Worm (Caenorhabditis elegans) whole organism, L1 larva: ENCODE results near the gene str-4.
A peak's percentile ranks its signal among the peaks of the same experiment; 100 is the strongest.

Source experiments
- C16A3.4 ChIP-seq: fragments of 150-350 bp; optimal IDR thresholded peaks from 2 replicates; lab custom pipeline; 2014; ENCODE audit warnings: missing biosample characterization, missing genetic modification characterization
- aly-2 ChIP-seq: fragments of 150-350 bp; optimal IDR thresholded peaks from 2 replicates; lab custom pipeline; 2014; ENCODE audit warnings: missing biosample characterization, missing genetic modification characterization
- blmp-1 ChIP-seq: fragments of 150-350 bp; optimal IDR thresholded peaks from 2 replicates; lab custom pipeline; 2014; ENCODE audit warnings: missing biosample characterization, missing genetic modification characterization
- ceh-8 ChIP-seq: fragments of 200-800 bp; sonication (Bioruptor generic); optimal IDR thresholded peaks from 2 replicates; lab custom pipeline; 2018; ENCODE audit warnings: mild to moderate bottlenecking, missing genetic modification characterization, moderate library complexity, missing compliant biosample characterization
- ceh-82 ChIP-seq, 3 experiments: fragments of 150-350 bp in 1 of 3; sonication (generic microtip) in 2 of 3; optimal IDR thresholded peaks; 2 replicates each; lab custom pipeline; 2014 to 2017; ENCODE audit warnings: missing biosample characterization in 3 of 3, missing genetic modification characterization in 3 of 3
- ces-1 ChIP-seq: fragments of 150-350 bp; optimal IDR thresholded peaks from 2 replicates; lab custom pipeline; 2014; ENCODE audit warnings: missing biosample characterization, missing genetic modification reagents, missing genetic modification characterization
- dpl-1 ChIP-seq, 3 experiments: fragments of 150-350 bp in 2 of 3; sonication (generic microtip) in 1 of 3; optimal IDR thresholded peaks; 2 replicates each; lab custom pipeline; 2014 to 2017; ENCODE audit warnings: missing biosample characterization in 3 of 3, missing genetic modification characterization in 3 of 3, missing genetic modification reagents in 3 of 3
- efl-1 ChIP-seq, 4 experiments: fragments of 150-350 bp; optimal IDR thresholded peaks in 3 of 4; peaks in 1 of 4; 1 replicate in 1 of 4; 2 replicates in 3 of 4; lab custom pipeline; 2014; ENCODE audit warnings: missing biosample characterization in 2 of 4, missing genetic modification characterization in 2 of 4, missing genetic modification reagents in 2 of 4
- egl-13 ChIP-seq: sonication (generic microtip); optimal IDR thresholded peaks from 2 replicates; lab custom pipeline; 2016; ENCODE audit warnings: missing genotype, missing genetic modification reagents, missing genetic modification characterization, missing compliant biosample characterization
- elt-2 ChIP-seq: sonication (generic microtip); optimal IDR thresholded peaks from 2 replicates; lab custom pipeline; 2016; ENCODE audit warnings: missing genetic modification characterization, mild to moderate bottlenecking, inconsistent platforms, missing compliant biosample characterization, missing genetic modification reagents
- fkh-8 ChIP-seq: sonication (generic microtip); optimal IDR thresholded peaks from 2 replicates; lab custom pipeline; 2016; ENCODE audit warnings: mild to moderate bottlenecking, missing genetic modification characterization, missing compliant biosample characterization
- grh-1 ChIP-seq: fragments of 200-800 bp; sonication (Bioruptor generic); IDR thresholded peaks from 2 replicates; pipeline ENCODE4 v1.3.6; 2022; ENCODE audit warnings: missing genetic modification reagents, missing genetic modification characterization, missing compliant biosample characterization
- hlh-17 ChIP-seq: fragments of 200-800 bp; sonication (Bioruptor generic); optimal IDR thresholded peaks from 2 replicates; lab custom pipeline; 2018; ENCODE audit warnings: missing genetic modification characterization, mild to moderate bottlenecking, missing compliant biosample characterization, moderate library complexity, borderline replicate concordance
- hlh-4 ChIP-seq: sonication (generic microtip); optimal IDR thresholded peaks from 2 replicates; lab custom pipeline; 2016; ENCODE audit warnings: mild to moderate bottlenecking, missing genetic modification characterization, missing compliant biosample characterization
- irx-1 ChIP-seq: sonication (generic microtip); optimal IDR thresholded peaks from 2 replicates; lab custom pipeline; 2016; ENCODE audit warnings: missing genetic modification characterization, missing compliant biosample characterization
- isw-1 ChIP-seq: fragments of 200-800 bp; sonication (Bioruptor generic); IDR thresholded peaks from 2 replicates; pipeline ENCODE4 v1.3.6; 2022; ENCODE audit warnings: missing genetic modification characterization, missing compliant biosample characterization
- jun-1 ChIP-seq: fragments of 150-350 bp; optimal IDR thresholded peaks from 2 replicates; lab custom pipeline; 2014; ENCODE audit warnings: missing biosample characterization, missing genetic modification reagents, missing genetic modification characterization
- lin-14 ChIP-seq: fragments of 200-800 bp; sonication (Bioruptor generic); optimal IDR thresholded peaks from 2 replicates; lab custom pipeline; 2018; ENCODE audit warnings: mild to moderate bottlenecking, missing genetic modification characterization, moderate library complexity, missing compliant biosample characterization
- lin-35 ChIP-seq, 2 experiments: fragments of 150-350 bp; optimal IDR thresholded peaks; 2 replicates each; lab custom pipeline; 2014; ENCODE audit warnings: missing biosample characterization in 2 of 2, missing genetic modification characterization in 2 of 2, missing genetic modification reagents in 2 of 2
- lir-3 ChIP-seq: sonication (generic microtip); optimal IDR thresholded peaks from 2 replicates; lab custom pipeline; 2016; ENCODE audit warnings: mild to moderate bottlenecking, missing genetic modification characterization, moderate library complexity, missing compliant biosample characterization; ENCODE audit not compliant: poor library complexity
- mab-9 ChIP-seq: fragments of 200-800 bp; sonication (Bioruptor generic); IDR thresholded peaks from 2 replicates; pipeline ENCODE4 v1.3.6; 2022; ENCODE audit warnings: missing genetic modification reagents, missing genetic modification characterization, missing compliant biosample characterization
- mdl-1 ChIP-seq, 2 experiments: fragments of 150-350 bp; optimal IDR thresholded peaks; 2 replicates each; lab custom pipeline; 2014 to 2017; ENCODE audit warnings: missing biosample characterization in 2 of 2, missing genetic modification characterization in 2 of 2, inconsistent platforms in 1 of 2
- mep-1 ChIP-seq: fragments of 150-350 bp; optimal IDR thresholded peaks from 2 replicates; lab custom pipeline; 2014; ENCODE audit warnings: missing biosample characterization, missing genetic modification characterization
- nhr-19 ChIP-seq: fragments of 200-800 bp; sonication (Bioruptor generic); conservative IDR thresholded peaks from 2 replicates; pipeline ENCODE4 v1.3.6; 2022; ENCODE audit warnings: missing genetic modification characterization, missing compliant biosample characterization
- nhr-20 ChIP-seq: sonication (generic microtip); optimal IDR thresholded peaks from 2 replicates; lab custom pipeline; 2016; ENCODE audit warnings: mild to moderate bottlenecking, missing genetic modification characterization, missing compliant biosample characterization
- nhr-28 ChIP-seq: fragments of 150-350 bp; optimal IDR thresholded peaks from 2 replicates; lab custom pipeline; 2014; ENCODE audit warnings: missing biosample characterization, missing genetic modification characterization
- nhr-84 ChIP-seq: sonication (generic microtip); optimal IDR thresholded peaks from 2 replicates; lab custom pipeline; 2017; ENCODE audit warnings: missing biosample characterization, missing genetic modification characterization
- nhr-85 ChIP-seq: sonication (generic microtip); peaks from one replicate; lab custom pipeline; 2016; ENCODE audit warnings: missing genetic modification characterization, inconsistent platforms, missing compliant biosample characterization
- nhr-90 ChIP-seq: sonication (generic microtip); optimal IDR thresholded peaks from 2 replicates; lab custom pipeline; 2016; ENCODE audit warnings: mild to moderate bottlenecking, missing genetic modification characterization, missing compliant biosample characterization; ENCODE audit not compliant: poor library complexity
- pag-3 ChIP-seq: sonication (generic microtip); optimal IDR thresholded peaks from 2 replicates; lab custom pipeline; 2017; ENCODE audit warnings: missing genetic modification characterization, mild to moderate bottlenecking, missing compliant biosample characterization, antibody characterized with exemption, borderline replicate concordance; ENCODE audit not compliant: insufficient read depth
- pax-3 ChIP-seq: fragments of 200-800 bp; sonication (Bioruptor generic); optimal IDR thresholded peaks from 2 replicates; lab custom pipeline; 2018; ENCODE audit warnings: mild to moderate bottlenecking, missing genetic modification characterization, moderate library complexity, missing compliant biosample characterization
- rnt-1 ChIP-seq: sonication (generic microtip); optimal IDR thresholded peaks from 2 replicates; lab custom pipeline; 2016; ENCODE audit warnings: mild to moderate bottlenecking, missing genetic modification characterization, moderate library complexity, missing compliant biosample characterization
- skn-1 ChIP-seq: fragments of 150-350 bp; optimal IDR thresholded peaks from 2 replicates; lab custom pipeline; 2014; ENCODE audit warnings: missing biosample characterization, missing genetic modification characterization
- snpc-4 ChIP-seq: fragments of 150-350 bp; optimal IDR thresholded peaks from 2 replicates; lab custom pipeline; 2014; ENCODE audit warnings: missing biosample characterization, missing genetic modification characterization
- snu-23 ChIP-seq: sonication (generic microtip); optimal IDR thresholded peaks from 2 replicates; lab custom pipeline; 2016; ENCODE audit warnings: missing genetic modification characterization, missing compliant biosample characterization
- sptf-1 ChIP-seq: fragments of 150-350 bp; optimal IDR thresholded peaks from 2 replicates; lab custom pipeline; 2014; ENCODE audit warnings: missing biosample characterization, missing genetic modification characterization
- unc-30 ChIP-seq: sonication (generic microtip); optimal IDR thresholded peaks from 2 replicates; lab custom pipeline; 2017; ENCODE audit warnings: missing biosample characterization, missing genetic modification characterization
- unc-98 ChIP-seq: fragments of 200-800 bp; sonication (Bioruptor generic); IDR thresholded peaks from 2 replicates; pipeline ENCODE4 v1.3.6; 2022; ENCODE audit warnings: missing genetic modification characterization, missing compliant biosample characterization
- vab-15 ChIP-seq: sonication (generic microtip); optimal IDR thresholded peaks from 2 replicates; lab custom pipeline; 2017; ENCODE audit warnings: missing genotype, mild to moderate bottlenecking, missing genetic modification characterization, missing compliant biosample characterization

Gene str-4

DNA sequence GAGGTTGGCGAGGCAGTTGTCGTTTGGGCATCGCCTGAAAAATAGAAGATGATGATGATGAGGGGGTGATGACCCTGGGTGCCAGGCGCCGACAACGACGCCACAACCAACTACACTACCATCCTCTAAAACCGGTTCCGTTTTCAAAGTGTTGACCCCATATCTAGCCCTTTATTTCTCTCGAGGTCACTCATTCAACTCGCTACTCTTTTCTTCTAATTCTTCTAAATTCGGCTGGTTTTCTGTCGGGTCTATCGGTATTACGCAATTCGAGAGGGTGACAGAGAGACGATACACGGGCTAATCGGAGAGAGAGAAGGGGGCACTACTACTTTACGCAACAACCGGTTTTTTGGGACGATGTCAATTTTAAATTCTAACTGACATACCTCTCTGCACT lies 31.8 kb upstream of the str-4 start (continued):
- TF ChIP-seq unc-30 (tag; lab: Kevin White, UChicago) (no peak), isw-1 (no peak), pag-3 (tag; lab: Kevin White, UChicago) (no peak), hlh-17 (GFP tag; lab: Kevin White, UChicago) (no peak), lin-14 (GFP tag; lab: Kevin White, UChicago) (peak; percentile 96), snpc-4 (no peak), nhr-19 (peak; percentile 63), nhr-90 (tag; lab: Kevin White, UChicago) (peak; percentile 84), irx-1 (tag; lab: Kevin White, UChicago) (peak; percentile 62), snu-23 (peak; percentile 92), lin-35 (GFP tag; optimal IDR thresholded peaks at IDR 0.05; lab: Kevin White, UChicago) (peak; percentile 21 to 69), mep-1 (tag; lab: Kevin White, UChicago) (peak; percentile 81), nhr-84 (no peak), unc-98 (GFP tag; lab: Robert Waterston, UW) (no peak), skn-1 (tag; lab: Kevin White, UChicago) (peak; percentile 5), ceh-82 (tag; optimal IDR thresholded peaks at IDR 0.05; lab: Kevin White, UChicago) (peak in 2 of 3 experiments; percentile 24 to 26), hlh-4 (tag; lab: Kevin White, UChicago) (no peak)

DNA sequence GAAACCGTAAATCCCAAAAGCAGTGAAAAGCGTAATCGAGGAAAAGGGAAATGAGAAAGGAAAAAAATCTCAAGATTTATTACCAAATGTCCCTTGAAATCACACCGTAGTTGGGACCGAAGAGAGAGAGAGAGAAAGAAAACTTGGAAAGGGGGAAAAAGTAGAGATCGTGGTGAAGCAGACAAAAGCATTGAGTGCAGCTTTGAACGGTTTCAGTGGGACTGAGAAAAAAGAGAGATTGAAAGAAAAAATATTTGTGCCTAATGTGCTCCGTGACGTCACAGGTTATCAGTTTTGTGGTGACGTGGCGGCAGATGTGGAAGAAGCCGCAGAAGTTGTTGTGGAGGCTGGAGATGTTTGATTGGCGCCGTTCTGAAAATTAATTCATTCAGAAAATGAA lies 30.7 kb upstream of the str-4 start:
- TF ChIP-seq blmp-1 (tag; lab: Kevin White, UChicago) (peak; percentile 63), nhr-85 (tag; lab: Kevin White, UChicago) (peak; percentile 23), lin-14 (GFP tag; lab: Kevin White, UChicago) (no peak)

DNA sequence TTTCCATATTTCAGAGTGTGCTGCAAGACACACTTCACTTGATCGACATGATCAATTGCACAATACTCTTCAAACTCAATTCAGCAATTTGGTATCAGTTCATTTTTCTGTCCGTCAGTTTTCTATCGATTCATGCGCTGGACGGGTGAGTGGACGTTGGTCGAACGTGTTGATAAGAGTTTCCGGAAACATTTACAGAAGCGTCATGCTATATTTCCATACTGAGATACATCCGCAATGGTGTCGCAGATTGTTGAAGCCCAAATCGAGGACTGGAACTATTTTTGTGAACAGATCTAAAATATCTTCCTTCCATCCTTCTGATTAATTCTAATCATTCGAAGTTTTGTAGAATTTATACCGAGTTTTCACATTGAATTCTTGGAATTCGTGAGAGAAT lies 30.1 kb upstream of the str-4 start:
- TF ChIP-seq grh-1 (GFP tag; lab: Robert Waterston, UW) (peak; percentile 16; the same call in 1 of the 2 replicates), lin-35 (GFP tag; optimal IDR thresholded peaks at IDR 0.05; lab: Kevin White, UChicago) (peak in 1 of 2 experiments; percentile 0), aly-2 (tag; lab: Kevin White, UChicago) (no peak), elt-2 (tag; lab: Kevin White, UChicago) (peak; percentile 81), hlh-17 (GFP tag; lab: Kevin White, UChicago) (no peak), efl-1 (optimal IDR thresholded peaks at IDR 0.05; lab: Kevin White, UChicago) (no peak), efl-1 (GFP tag; optimal IDR thresholded peaks at IDR 0.05 in 1 of 2; lab: Kevin White, UChicago) (peak in 1 of 2 experiments; percentile 93), mdl-1 (tag; optimal IDR thresholded peaks at IDR 0.05; lab: Kevin White, UChicago) (no peak), nhr-20 (tag; lab: Kevin White, UChicago) (no peak), ceh-8 (GFP tag; lab: Kevin White, UChicago) (no peak)

DNA sequence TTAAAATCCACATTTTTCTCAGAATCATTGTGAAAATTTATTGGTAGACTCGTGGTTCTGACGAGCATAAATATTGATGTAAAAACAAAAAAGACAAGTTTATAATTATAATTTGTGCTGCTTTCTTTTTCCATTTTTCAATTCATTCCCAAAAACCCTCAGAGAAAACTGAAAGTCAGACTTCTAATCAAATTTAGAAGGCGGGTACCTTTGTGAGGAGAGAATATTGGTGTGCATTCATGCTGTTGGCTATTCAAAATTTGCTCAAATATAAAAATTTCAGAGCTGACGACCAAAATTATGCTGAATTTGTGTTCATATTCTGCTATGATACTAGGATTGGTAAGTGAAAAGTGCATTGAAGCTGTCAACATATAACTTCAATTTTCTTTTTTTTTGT lies 27.5 kb upstream of the str-4 start, which contains the start of gene srx-125:
srx-125 (plus strand) TSS at position 301 of the 400 bp plus-strand sequence.
- TF ChIP-seq isw-1 (no peak), nhr-28 (tag; lab: Kevin White, UChicago) (no peak), dpl-1 (GFP tag; optimal IDR thresholded peaks at IDR 0.05; lab: Kevin White, UChicago) (no peak), lir-3 (tag; lab: Kevin White, UChicago) (no peak), pax-3 (tag; lab: Kevin White, UChicago) (no peak), vab-15 (no peak), rnt-1 (tag; lab: Kevin White, UChicago) (no peak), C16A3.4 (tag; lab: Kevin White, UChicago) (no peak), mab-9 (no peak), mep-1 (tag; lab: Kevin White, UChicago) (no peak), fkh-8 (tag; lab: Kevin White, UChicago) (no peak), egl-13 (tag; lab: Kevin White, UChicago) (no peak), ces-1 (GFP tag; lab: Kevin White, UChicago) (no peak), sptf-1 (tag; lab: Kevin White, UChicago) (no peak), jun-1 (no peak)
